Worm (Caenorhabditis elegans): ENCODE results near the gene mrps-25.

The mrps-25 gene

ce11 chrIV:1105999-1106398, 49.3 kb downstream of the mrps-25 start:
- TF ChIP-seq lin-13 (tag; optimal IDR thresholded peaks at IDR 0.05) (no peak), bed-3 (GFP tag; optimal IDR thresholded peaks at IDR 0.05) (no peak), hlh-1 (tag; optimal IDR thresholded peaks at IDR 0.05) (peak; percentile 83), sem-2 (GFP tag; optimal IDR thresholded peaks at IDR 0.05) (no peak), elt-3 (tag; optimal IDR thresholded peaks at IDR 0.05) (no peak), elt-1 (tag; optimal IDR thresholded peaks at IDR 0.05; ENCODE audit: borderline replicate concordance, insufficient read depth) (no peak)

ce11 chrIV:1107190-1107589, 50.5 kb downstream of the mrps-25 start, which contains the start of gene ost-1:
Gene ost-1 (plus strand): TSS chrIV:1107396.
- TF ChIP-seq ceh-83 (GFP tag; optimal IDR thresholded peaks at IDR 0.05) (no peak), nhr-28 (tag; optimal IDR thresholded peaks at IDR 0.05) (no peak), lin-13 (tag; optimal IDR thresholded peaks at IDR 0.05) (no peak), unc-120 (tag; optimal IDR thresholded peaks at IDR 0.05; ENCODE audit: poor library complexity, severe bottlenecking) (peak; percentile 78), flh-1 (GFP tag; optimal IDR thresholded peaks at IDR 0.05) (no peak), ham-2 (GFP tag; optimal IDR thresholded peaks at IDR 0.05) (no peak), snpc-4 (tag; optimal IDR thresholded peaks at IDR 0.05) (no peak), unc-62 (GFP tag; optimal IDR thresholded peaks at IDR 0.05) (peak; percentile 87), hlh-1 (tag; optimal IDR thresholded peaks at IDR 0.05) (peak; percentile 74)
